Fruit fly (Drosophila melanogaster) whole organism, embryonic: Measurements from ENCODE around the gene CG43175.
A peak's percentile ranks its signal among the peaks of the same experiment; 100 is the strongest.

Experiments
- CG10147 ChIP-seq: fragments of 200-800 bp; sonication (Bioruptor generic); optimal IDR thresholded peaks from 2 replicates; lab custom pipeline; 2019; ENCODE audit warnings: missing biosample characterization, mild to moderate bottlenecking, missing genetic modification characterization, moderate library complexity
- CG13775 ChIP-seq: fragments of 200-800 bp; sonication (Bioruptor generic); optimal IDR thresholded peaks from 3 replicates; lab custom pipeline; 2017; ENCODE audit warnings: missing biosample characterization, mild to moderate bottlenecking, missing genetic modification characterization
- CG14050 ChIP-seq: fragments of 200-800 bp; sonication (Bioruptor generic); IDR thresholded peaks from 3 replicates; pipeline ENCODE4 v1.3.6; 2022; ENCODE audit warnings: missing biosample characterization, missing genetic modification characterization
- CG15073 ChIP-seq: fragments of 200-800 bp; sonication (Bioruptor generic); optimal IDR thresholded peaks from 2 replicates; lab custom pipeline; 2016; ENCODE audit warnings: missing biosample characterization, missing genetic modification characterization
- CG15269 ChIP-seq: fragments of 200-800 bp; sonication (Bioruptor generic); optimal IDR thresholded peaks from 2 replicates; lab custom pipeline; 2018; ENCODE audit warnings: missing biosample characterization, mild to moderate bottlenecking, missing genetic modification characterization, moderate library complexity
- CG15479 ChIP-seq: fragments of 200-800 bp; sonication (Bioruptor generic); optimal IDR thresholded peaks from 3 replicates; lab custom pipeline; 2019; ENCODE audit warnings: missing biosample characterization, mild to moderate bottlenecking, missing genetic modification characterization, moderate library complexity
- CG31388 ChIP-seq: fragments of 200-800 bp; sonication (Bioruptor generic); optimal IDR thresholded peaks from 2 replicates; lab custom pipeline; 2016; ENCODE audit warnings: missing biosample characterization, missing genetic modification characterization
- CG31441 ChIP-seq: fragments of 200-800 bp; sonication (Bioruptor generic); IDR thresholded peaks from 2 replicates; pipeline ENCODE4 v1.3.6; 2022; ENCODE audit warnings: missing biosample characterization, missing genetic modification characterization
- CG3995 ChIP-seq: fragments of 200-800 bp; sonication (Bioruptor generic); optimal IDR thresholded peaks from 3 replicates; lab custom pipeline; 2016; ENCODE audit warnings: missing biosample characterization, missing genetic modification characterization
- CG6654 ChIP-seq: fragments of 200-800 bp; sonication (Bioruptor generic); optimal IDR thresholded peaks from 2 replicates; lab custom pipeline; 2017; ENCODE audit warnings: missing biosample characterization, mild to moderate bottlenecking, missing genetic modification characterization
- CG7987 ChIP-seq: fragments of 200-800 bp; sonication (Bioruptor generic); optimal IDR thresholded peaks from 2 replicates; lab custom pipeline; 2018; ENCODE audit warnings: missing biosample characterization, mild to moderate bottlenecking, missing genetic modification characterization, moderate library complexity
- D ChIP-seq, 2 experiments: fragments of 200-800 bp in 1 of 2; fragments of >200 bp in 1 of 2; sonication (Bioruptor generic) in 1 of 2; optimal IDR thresholded peaks; 2 replicates in 1 of 2; 3 replicates in 1 of 2; lab custom pipeline; 2017; ENCODE audit warnings: mild to moderate bottlenecking in 1 of 2, missing biosample characterization in 1 of 2, missing genetic modification characterization in 1 of 2, missing genetic modification reagents in 1 of 2
- Dip2 ChIP-seq: fragments of 200-800 bp; sonication (Bioruptor generic); IDR thresholded peaks from 2 replicates; pipeline ENCODE4 v1.3.6; 2022; ENCODE audit warnings: missing biosample characterization, missing genetic modification characterization
- E2f2 ChIP-seq: fragments of 200-800 bp; sonication (Bioruptor generic); IDR thresholded peaks from 2 replicates; pipeline ENCODE4 v1.3.6; 2022; ENCODE audit warnings: missing biosample characterization, missing genetic modification characterization
- Eip74EF ChIP-seq, 2 experiments: fragments of 200-800 bp in 1 of 2; fragments of >200 bp in 1 of 2; sonication (Bioruptor generic) in 1 of 2; optimal IDR thresholded peaks; 2 replicates each; lab custom pipeline; 2017 to 2019; ENCODE audit warnings: missing biosample characterization in 2 of 2, missing genetic modification characterization in 2 of 2, mild to moderate bottlenecking in 1 of 2, moderate library complexity in 1 of 2
- Ets65A ChIP-seq: fragments of 200-800 bp; sonication (Bioruptor generic); peaks from one replicate; lab custom pipeline; 2016; ENCODE audit warnings: missing biosample characterization, missing genetic modification characterization
- Hr78 ChIP-seq, 2 experiments: fragments of 200-800 bp in 1 of 2; fragments of >200 bp in 1 of 2; sonication (Bioruptor generic) in 1 of 2; optimal IDR thresholded peaks; 2 replicates each; lab custom pipeline; 2017 to 2019; ENCODE audit warnings: missing biosample characterization in 2 of 2, missing genetic modification characterization in 2 of 2, mild to moderate bottlenecking in 1 of 2, moderate library complexity in 1 of 2
- MTF-1 ChIP-seq: fragments of 200-800 bp; sonication (Bioruptor generic); optimal IDR thresholded peaks from 2 replicates; lab custom pipeline; 2018; ENCODE audit warnings: missing biosample characterization, mild to moderate bottlenecking, missing genetic modification characterization, borderline replicate concordance
- NC2α ChIP-seq: fragments of 200-800 bp; sonication (Bioruptor generic); optimal IDR thresholded peaks from 2 replicates; lab custom pipeline; 2016; ENCODE audit warnings: missing biosample characterization, missing genetic modification characterization
- Nf-YB ChIP-seq: fragments of 200-800 bp; sonication (Bioruptor generic); optimal IDR thresholded peaks from 3 replicates; lab custom pipeline; 2019; ENCODE audit warnings: missing biosample characterization, mild to moderate bottlenecking, missing genetic modification characterization, moderate library complexity
- bcd ChIP-seq: fragments of 200-800 bp; sonication (Bioruptor generic); optimal IDR thresholded peaks from 2 replicates; lab custom pipeline; 2017; ENCODE audit warnings: missing biosample characterization, mild to moderate bottlenecking, missing genetic modification characterization
- bsh ChIP-seq, 2 experiments: fragments of 200-800 bp; sonication (Bioruptor generic); optimal IDR thresholded peaks; 2 replicates each; lab custom pipeline; 2017 to 2018; ENCODE audit warnings: mild to moderate bottlenecking in 2 of 2, missing biosample characterization in 2 of 2, missing genetic modification characterization in 2 of 2, moderate library complexity in 1 of 2
- btn ChIP-seq: fragments of 200-800 bp; sonication (Bioruptor generic); optimal IDR thresholded peaks from 2 replicates; lab custom pipeline; 2016; ENCODE audit warnings: missing biosample characterization, missing genetic modification characterization
- da ChIP-seq: fragments of 200-800 bp; sonication (Bioruptor generic); optimal IDR thresholded peaks from 2 replicates; lab custom pipeline; 2016; ENCODE audit warnings: missing biosample characterization, missing genetic modification characterization
- dm ChIP-seq: fragments of 200-800 bp; sonication (Bioruptor generic); optimal IDR thresholded peaks from 3 replicates; lab custom pipeline; 2016; ENCODE audit warnings: missing biosample characterization, missing genetic modification characterization
- fd3F ChIP-seq: fragments of 200-800 bp; sonication (Bioruptor generic); optimal IDR thresholded peaks from 2 replicates; lab custom pipeline; 2018; ENCODE audit warnings: missing biosample characterization, mild to moderate bottlenecking, missing genetic modification characterization, moderate library complexity
- fd96Cb ChIP-seq: fragments of 200-800 bp; sonication (Bioruptor generic); optimal IDR thresholded peaks from 2 replicates; lab custom pipeline; 2018; ENCODE audit warnings: missing biosample characterization, mild to moderate bottlenecking, missing genetic modification characterization, moderate library complexity
- lbe ChIP-seq: fragments of 200-800 bp; sonication (Bioruptor generic); optimal IDR thresholded peaks from 2 replicates; lab custom pipeline; 2016; ENCODE audit warnings: missing biosample characterization, mild to moderate bottlenecking, missing genetic modification characterization
- pzg ChIP-seq: fragments of 200-800 bp; sonication (Bioruptor generic); optimal IDR thresholded peaks from 3 replicates; lab custom pipeline; 2018; ENCODE audit warnings: missing biosample characterization, mild to moderate bottlenecking, missing genetic modification characterization, moderate library complexity
- run ChIP-seq: fragments of 200-800 bp; sonication (Bioruptor generic); optimal IDR thresholded peaks from 3 replicates; lab custom pipeline; 2018; ENCODE audit warnings: missing biosample characterization, mild to moderate bottlenecking, missing genetic modification characterization
- scrt ChIP-seq: fragments of 200-800 bp; sonication (Bioruptor generic); optimal IDR thresholded peaks from 2 replicates; lab custom pipeline; 2018; ENCODE audit warnings: missing biosample characterization, mild to moderate bottlenecking, missing genetic modification characterization, moderate library complexity
- tap ChIP-seq: fragments of 200-800 bp; optimal IDR thresholded peaks from 3 replicates; lab custom pipeline; 2019; ENCODE audit warnings: missing biosample characterization, mild to moderate bottlenecking, missing genetic modification characterization, moderate library complexity
- trem ChIP-seq: fragments of 200-800 bp; optimal IDR thresholded peaks from 3 replicates; lab custom pipeline; 2019; ENCODE audit warnings: missing biosample characterization, mild to moderate bottlenecking, missing genetic modification characterization, moderate library complexity
- usp ChIP-seq: fragments of >200 bp; optimal IDR thresholded peaks from 2 replicates; lab custom pipeline; 2017; ENCODE audit warnings: missing biosample characterization, missing genetic modification characterization

Gene CG43175

DNA sequence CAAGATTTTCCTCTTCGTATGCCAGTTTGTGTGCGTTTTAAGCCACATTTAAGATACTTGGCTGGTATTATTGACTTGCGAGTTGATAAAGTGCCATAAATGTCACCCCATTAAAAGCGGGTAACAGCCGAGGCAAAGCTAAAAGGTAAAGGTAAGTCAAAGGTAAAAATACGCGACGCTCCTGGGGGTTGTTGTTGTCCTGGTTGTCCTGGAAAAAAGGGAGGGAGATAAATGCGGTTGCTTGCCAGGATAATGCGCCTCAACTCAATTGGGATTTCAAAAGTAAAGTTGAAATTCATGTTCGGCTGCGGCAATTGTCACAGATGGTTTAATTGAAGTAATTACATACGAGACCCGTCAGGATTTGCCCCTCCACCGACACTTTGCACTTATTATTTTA lies 37.0 kb upstream of the CG43175 start (continued):
- TF ChIP-seq pzg = no peak
- peak; percentile 14 for TF ChIP-seq tap (tag; lab: Kevin White, UChicago)
- TF ChIP-seq CG15269 (tag; lab: Kevin White, UChicago) = no peak
- no peak for TF ChIP-seq usp (GFP tag; lab: Kevin White, UChicago)
- no peak for TF ChIP-seq trem (tag; lab: Kevin White, UChicago)
- no peak for TF ChIP-seq Nf-YB (GFP tag; lab: Kevin White, UChicago)
- TF ChIP-seq CG7987 (GFP tag; lab: Kevin White, UChicago) = no peak
- TF ChIP-seq da = no peak
- TF ChIP-seq NC2α (GFP tag; lab: Kevin White, UChicago) = no peak

DNA sequence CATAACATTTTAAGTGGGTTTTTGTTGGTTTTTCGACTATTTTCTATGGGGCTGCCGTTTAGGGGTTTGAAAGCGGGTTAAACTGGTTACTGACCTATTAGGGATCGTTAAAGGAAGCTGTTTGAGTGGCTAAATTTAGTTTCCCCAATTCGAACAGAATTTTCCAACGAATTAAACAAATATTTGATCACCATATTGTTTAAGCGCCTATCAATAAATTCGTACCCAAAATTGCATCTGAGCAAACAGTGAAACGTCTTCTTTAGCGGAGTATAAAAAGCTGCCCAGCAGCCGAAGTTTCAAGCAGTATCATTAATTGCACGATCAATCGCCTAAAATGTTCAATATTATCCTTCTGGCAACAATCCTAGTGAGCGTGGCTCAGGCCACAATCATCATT lies 36.4 kb upstream of the CG43175 start, which contains the start of gene Sgs5bis:
Gene Sgs5bis, plus strand, starts transcription at position 301 of the 400 bp plus-strand sequence.
- no peak for TF ChIP-seq fd3F (GFP tag; lab: Kevin White, UChicago)
- no peak for TF ChIP-seq bsh (GFP tag; optimal IDR thresholded peaks at IDR 0.05; lab: Kevin White, UChicago)
- no peak for TF ChIP-seq Eip74EF (GFP tag; optimal IDR thresholded peaks at IDR 0.05; lab: Kevin White, UChicago)
- TF ChIP-seq usp (GFP tag; lab: Kevin White, UChicago) = no peak
- TF ChIP-seq Ets65A (GFP tag; lab: Kevin White, UChicago) = peak; percentile 68

- TF ChIP-seq MTF-1 (GFP tag; lab: Kevin White, UChicago) (no peak), CG15479 (GFP tag; lab: Kevin White, UChicago) (no peak), CG15073 (GFP tag; lab: Kevin White, UChicago) (no peak), dm (GFP tag; lab: Kevin White, UChicago) (no peak), scrt (GFP tag; lab: Kevin White, UChicago) (no peak), run (tag; lab: Kevin White, UChicago) (no peak), btn (GFP tag; lab: Kevin White, UChicago) (no peak), E2f2 (GFP tag; lab: Robert Waterston, UW) (no peak), CG31441 (GFP tag; lab: Robert Waterston, UW) (no peak)
These were observed 35.4 kb upstream of the CG43175 start, which contains the start of gene Sgs5 for dm6 chr3R:17595084-17595483. TSS of gene Sgs5 (plus strand) at chr3R:17595362.

DNA sequence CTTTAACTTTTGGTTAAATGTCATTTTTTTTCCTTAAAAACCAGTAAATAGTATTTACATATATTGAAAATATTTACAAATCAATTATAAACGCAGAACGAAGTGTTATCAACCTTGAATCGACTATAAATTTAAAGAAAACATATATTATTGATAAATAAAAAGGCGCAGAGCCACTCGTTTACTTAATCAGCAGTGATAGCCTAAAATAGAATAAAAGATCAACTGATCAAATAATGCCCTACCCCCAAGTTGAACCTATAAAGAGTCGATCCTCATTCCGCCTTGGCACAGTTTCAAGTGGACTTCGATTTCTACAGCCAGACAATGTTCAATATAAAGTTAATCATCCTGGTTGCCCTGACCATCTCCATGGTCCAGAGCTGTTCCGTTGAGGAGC lies 34.3 kb upstream of the CG43175 start, which contains the start of gene CG7606:
Gene CG7606, plus strand, starts transcription at position 301 of the 400 bp plus-strand sequence.
- TF ChIP-seq CG3995 (GFP tag; lab: Kevin White, UChicago) (no peak), CG13775 (no peak), lbe (GFP tag; lab: Kevin White, UChicago) (no peak), CG31388 (GFP tag; lab: Kevin White, UChicago) (no peak), dm (GFP tag; lab: Kevin White, UChicago) (no peak), Hr78 (GFP tag; optimal IDR thresholded peaks at IDR 0.05; lab: Kevin White, UChicago) (no peak), CG10147 (GFP tag; lab: Kevin White, UChicago) (no peak), Dip2 (no peak), CG15269 (tag; lab: Kevin White, UChicago) (no peak), CG6654 (GFP tag; lab: Kevin White, UChicago) (no peak), CG14050 (GFP tag; lab: Robert Waterston, UW) (no peak), D (optimal IDR thresholded peaks at IDR 0.05; lab: Kevin White, UChicago) (no peak), D (GFP tag; optimal IDR thresholded peaks at IDR 0.05; lab: Kevin White, UChicago) (no peak), fd96Cb (tag; lab: Kevin White, UChicago) (no peak), bcd (no peak)
